Fruit fly (Drosophila melanogaster) whole organism, prepupa: ENCODE measurements around the gene lectin-22C.

Source experiments
- CG10631 ChIP-seq: fragments of 200-800 bp; sonication (Bioruptor generic); optimal IDR thresholded peaks from 2 replicates; lab custom pipeline; 2016; ENCODE audit warnings: missing biosample characterization, missing genetic modification characterization
- CG3032 ChIP-seq: fragments of 200-800 bp; optimal IDR thresholded peaks from 2 replicates; lab custom pipeline; 2019; ENCODE audit warnings: missing biosample characterization, mild to moderate bottlenecking, missing genetic modification characterization, moderate library complexity
- CG31627 ChIP-seq: fragments of 200-800 bp; sonication (Bioruptor generic); optimal IDR thresholded peaks from 3 replicates; lab custom pipeline; 2016; ENCODE audit warnings: missing biosample characterization, missing genetic modification characterization
- CG32006 ChIP-seq: fragments of 200-800 bp; sonication (Bioruptor generic); optimal IDR thresholded peaks from 3 replicates; lab custom pipeline; 2017; ENCODE audit warnings: missing biosample characterization, mild to moderate bottlenecking, missing genetic modification characterization
- CG3919 ChIP-seq: fragments of 200-800 bp; sonication (Bioruptor generic); optimal IDR thresholded peaks from 3 replicates; lab custom pipeline; 2016; ENCODE audit warnings: missing biosample characterization, missing genetic modification characterization
- CG6163 ChIP-seq: fragments of 200-800 bp; sonication (Bioruptor generic); IDR thresholded peaks from 3 replicates; pipeline ENCODE4 v1.3.6; 2022; ENCODE audit warnings: missing biosample characterization, missing genetic modification characterization
- CG7368 ChIP-seq: fragments of 200-800 bp; sonication (Bioruptor generic); optimal IDR thresholded peaks from 3 replicates; lab custom pipeline; 2016; ENCODE audit warnings: missing biosample characterization, missing genetic modification characterization
- CG8119 ChIP-seq: fragments of 200-800 bp; sonication (Bioruptor generic); IDR thresholded peaks from 3 replicates; pipeline ENCODE4 v1.3.6; 2022; ENCODE audit warnings: missing biosample characterization, missing genetic modification characterization
- CG9139 ChIP-seq: fragments of 200-800 bp; sonication (Bioruptor generic); optimal IDR thresholded peaks from 3 replicates; lab custom pipeline; 2017; ENCODE audit warnings: missing biosample characterization, mild to moderate bottlenecking, missing genetic modification characterization
- Eip75B ChIP-seq: fragments of 200-800 bp; sonication (Bioruptor generic); optimal IDR thresholded peaks from 3 replicates; lab custom pipeline; 2016; ENCODE audit warnings: missing biosample characterization, missing genetic modification characterization
- Eip78C ChIP-seq: fragments of 200-800 bp; sonication (Bioruptor generic); peaks from one replicate; lab custom pipeline; 2016; ENCODE audit warnings: missing biosample characterization, missing genetic modification characterization
- Eip93F ChIP-seq: fragments of 200-800 bp; sonication (Bioruptor generic); optimal IDR thresholded peaks from 2 replicates; lab custom pipeline; 2016; ENCODE audit warnings: missing biosample characterization, mild to moderate bottlenecking, missing genetic modification characterization
- Ets21C ChIP-seq: fragments of 200-800 bp; sonication (Bioruptor generic); optimal IDR thresholded peaks from 3 replicates; lab custom pipeline; 2016; ENCODE audit warnings: missing biosample characterization, missing genetic modification characterization
- Hr39 ChIP-seq: fragments of 200-800 bp; sonication (Bioruptor generic); optimal IDR thresholded peaks from 2 replicates; lab custom pipeline; 2016; ENCODE audit warnings: missing biosample characterization, missing genetic modification characterization
- Met ChIP-seq: fragments of 200-800 bp; sonication (Bioruptor generic); optimal IDR thresholded peaks from 3 replicates; lab custom pipeline; 2016; ENCODE audit warnings: missing biosample characterization, missing genetic modification characterization
- OdsH ChIP-seq: fragments of 200-800 bp; sonication (Bioruptor generic); optimal IDR thresholded peaks from 3 replicates; lab custom pipeline; 2016; ENCODE audit warnings: missing biosample characterization, missing genetic modification characterization
- Sox14 ChIP-seq: fragments of 200-800 bp; sonication (Bioruptor generic); optimal IDR thresholded peaks from 3 replicates; lab custom pipeline; 2016; ENCODE audit warnings: missing biosample characterization, missing genetic modification characterization
- achi ChIP-seq: fragments of 200-800 bp; sonication (Bioruptor generic); optimal IDR thresholded peaks from 3 replicates; lab custom pipeline; 2016; ENCODE audit warnings: missing biosample characterization, missing genetic modification characterization
- dac ChIP-seq: fragments of 200-800 bp; sonication (Bioruptor generic); optimal IDR thresholded peaks from 2 replicates; lab custom pipeline; 2017; ENCODE audit warnings: missing biosample characterization, mild to moderate bottlenecking, missing genetic modification characterization
- dsx ChIP-seq: fragments of 200-800 bp; optimal IDR thresholded peaks from 3 replicates; lab custom pipeline; 2019; ENCODE audit warnings: missing biosample characterization, mild to moderate bottlenecking, missing genetic modification characterization, moderate library complexity; ENCODE audit not compliant: poor library complexity, severe bottlenecking
- esn ChIP-seq: fragments of 200-800 bp; sonication (Bioruptor generic); optimal IDR thresholded peaks from 2 replicates; lab custom pipeline; 2016; ENCODE audit warnings: missing biosample characterization, mild to moderate bottlenecking, missing genetic modification characterization, moderate library complexity
- fd59A ChIP-seq: fragments of 200-800 bp; sonication (Bioruptor generic); optimal IDR thresholded peaks from 2 replicates; lab custom pipeline; 2017; ENCODE audit warnings: missing biosample characterization, mild to moderate bottlenecking, missing genetic modification characterization, missing genetic modification reagents
- fd85E ChIP-seq: fragments of 200-800 bp; sonication (Bioruptor generic); optimal IDR thresholded peaks from 3 replicates; lab custom pipeline; 2016; ENCODE audit warnings: missing biosample characterization, missing genetic modification characterization
- pdm3 ChIP-seq: fragments of 200-800 bp; sonication (Bioruptor generic); optimal IDR thresholded peaks from 3 replicates; lab custom pipeline; 2016; ENCODE audit warnings: missing biosample characterization, missing genetic modification characterization
- salr ChIP-seq, 2 experiments: fragments of 200-800 bp; sonication (Bioruptor generic); optimal IDR thresholded peaks; 3 replicates each; lab custom pipeline; 2016 to 2018; ENCODE audit warnings: missing biosample characterization in 2 of 2, missing genetic modification characterization in 2 of 2, mild to moderate bottlenecking in 1 of 2
- ss ChIP-seq, 2 experiments: fragments of 200-800 bp; sonication (Bioruptor generic); optimal IDR thresholded peaks; 2 replicates in 1 of 2; 3 replicates in 1 of 2; lab custom pipeline; 2017 to 2018; ENCODE audit warnings: mild to moderate bottlenecking in 2 of 2, missing biosample characterization in 2 of 2, missing genetic modification characterization in 2 of 2, moderate library complexity in 1 of 2
- svp ChIP-seq: fragments of 200-800 bp; sonication (Bioruptor generic); peaks from one replicate; lab custom pipeline; 2016; ENCODE audit warnings: missing biosample characterization, missing genetic modification characterization

Gene lectin-22C

dm6 chr2L:1988192-1988561, 48.9 kb downstream of the lectin-22C start, which contains the start of gene Npc2a:
Npc2a (plus strand) TSS chr2L:1988290.
- peak; percentile 63 for TF ChIP-seq svp (GFP tag; lab: Kevin White, UChicago)
- TF ChIP-seq CG3919 = peak; percentile 3
- TF ChIP-seq pdm3 = no peak
- TF ChIP-seq CG7368 = no peak
- TF ChIP-seq Eip78C (GFP tag; lab: Kevin White, UChicago) = peak; percentile 28

- TF ChIP-seq CG3032 (no peak), Hr39 (GFP tag; lab: Kevin White, UChicago) (peak; percentile 64), fd85E (no peak), Ets21C (GFP tag; lab: Kevin White, UChicago) (peak; percentile 33), Eip78C (GFP tag; lab: Kevin White, UChicago) (peak; percentile 56), CG31627 (GFP tag; lab: Kevin White, UChicago) (peak; percentile 1), Sox14 (GFP tag; lab: Kevin White, UChicago) (peak; percentile 64), CG10631 (peak; percentile 17), esn (peak; percentile 4), pdm3 (peak; percentile 45), Eip75B (GFP tag; lab: Kevin White, UChicago) (no peak), achi (GFP tag; lab: Kevin White, UChicago) (peak; percentile 31), salr (GFP tag; optimal IDR thresholded peaks at IDR 0.05; lab: Kevin White, UChicago) (peak in 1 of 2 experiments; percentile 36), dsx (peak; percentile 22), CG32006 (GFP tag; lab: Kevin White, UChicago) (peak; percentile 1), CG6163 (GFP tag; lab: Robert Waterston, UW) (peak; percentile 19; the same call in 2 of the 3 replicates), CG9139 (GFP tag; lab: Kevin White, UChicago) (peak; percentile 28), fd59A (no peak), CG8119 (GFP tag; lab: Robert Waterston, UW) (no peak), OdsH (GFP tag; lab: Kevin White, UChicago) (peak; percentile 45), Met (peak; percentile 47), dac (GFP tag; lab: Kevin White, UChicago) (no peak), svp (GFP tag; lab: Kevin White, UChicago) (peak; percentile 91), ss (GFP tag; optimal IDR thresholded peaks at IDR 0.05; lab: Kevin White, UChicago) (peak in 1 of 2 experiments; percentile 22), Eip93F (GFP tag; lab: Kevin White, UChicago) (peak; percentile 38)
Observed at dm6 chr2L:1987434-1988191, 49.5 kb downstream of the lectin-22C start, which contains the start of gene Got2. Got2 (minus strand) TSS chr2L:1987758.
